Fruit fly (Drosophila melanogaster): Measurements from ENCODE around the gene Scsalpha2.

Scsalpha2 gene

dm6 chr3R:19463016-19463664 is at the start of gene Scsalpha2 (continued):
- peak; percentile 93 for TF ChIP-seq Elba2 (GFP tag; optimal IDR thresholded peaks at IDR 0.05)
- TF ChIP-seq zen2 (GFP tag; IDR thresholded peaks at IDR 0.05; ENCODE audit: partially characterized antibody): no peak; the same call in 2 of the 3 replicates
- TF ChIP-seq repo (GFP tag; optimal IDR thresholded peaks at IDR 0.05): no peak
- no peak for TF ChIP-seq CG13287 (GFP tag; IDR thresholded peaks at IDR 0.05; ENCODE audit: partially characterized antibody)
- peak; percentile 87 for TF ChIP-seq Jarid2 (GFP tag; optimal IDR thresholded peaks at IDR 0.05)
- TF ChIP-seq Myb (GFP tag; optimal IDR thresholded peaks at IDR 0.05): no peak
- peak; percentile 95 for TF ChIP-seq CG4707 (GFP tag; optimal IDR thresholded peaks at IDR 0.05)
- peak; percentile 20 for TF ChIP-seq oc (tag; optimal IDR thresholded peaks at IDR 0.05)
- no peak for TF ChIP-seq CG10565 (GFP tag; optimal IDR thresholded peaks at IDR 0.05)

- TF ChIP-seq CG10366 (GFP tag; IDR thresholded peaks at IDR 0.05): no peak
- TF ChIP-seq gfzf (GFP tag; optimal IDR thresholded peaks at IDR 0.05): no peak
- no peak for TF ChIP-seq CG10431 (GFP tag; optimal IDR thresholded peaks at IDR 0.05)
- peak; percentile 32 for TF ChIP-seq kni (GFP tag; optimal IDR thresholded peaks at IDR 0.05)
- no peak for TF ChIP-seq CG4730 (GFP tag; IDR thresholded peaks at IDR 0.05)
- 0 out of 3 replicates have a peak, but pooled peaks have one; percentile 51 for TF ChIP-seq sr (GFP tag; IDR thresholded peaks at IDR 0.05)
- peak; percentile 72 for TF ChIP-seq sd (tag; optimal IDR thresholded peaks at IDR 0.05)
- TF ChIP-seq stc (GFP tag; IDR thresholded peaks at IDR 0.05): no peak
- no peak for TF ChIP-seq Hand (GFP tag; optimal IDR thresholded peaks at IDR 0.05)
- no peak for TF ChIP-seq CG1024 (GFP tag; IDR thresholded peaks at IDR 0.05)
- TF ChIP-seq abd-A (tag; optimal IDR thresholded peaks at IDR 0.05): peak; percentile 45
- TF ChIP-seq Blimp-1 (GFP tag; optimal IDR thresholded peaks at IDR 0.05): peak; percentile 5
- TF ChIP-seq oc (tag; optimal IDR thresholded peaks at IDR 0.05): peak; percentile 94
- TF ChIP-seq ci (GFP tag; IDR thresholded peaks at IDR 0.05): no peak
- peak; percentile 14; the same call in 1 of the 2 replicates for TF ChIP-seq CG13287 (GFP tag; IDR thresholded peaks at IDR 0.05; ENCODE audit: partially characterized antibody)
- 0 out of 4 replicates have a peak, but pooled peaks have one; percentile 37 for TF ChIP-seq chinmo (GFP tag; IDR thresholded peaks at IDR 0.05; ENCODE audit: partially characterized antibody)
- TF ChIP-seq scrt (GFP tag; optimal IDR thresholded peaks at IDR 0.05): peak; percentile 35
- TF ChIP-seq HLH3B (GFP tag; IDR thresholded peaks at IDR 0.05): no peak
- TF ChIP-seq luna (GFP tag; optimal IDR thresholded peaks at IDR 0.05): no peak
- TF ChIP-seq zf30C (GFP tag; optimal IDR thresholded peaks at IDR 0.05): no peak
Observed at dm6 chr3R:19510338-19511130, 47.7 kb upstream of the Scsalpha2 start.

dm6 chr3R:19509186-19509522 is 46.3 kb upstream of the Scsalpha2 start:
- TF ChIP-seq Hmx (GFP tag; optimal IDR thresholded peaks at IDR 0.05) (no peak), salm (tag; optimal IDR thresholded peaks at IDR 0.05) (no peak), wek (GFP tag; optimal IDR thresholded peaks at IDR 0.05) (no peak), D19B (GFP tag; optimal IDR thresholded peaks at IDR 0.05) (no peak), CG2678 (tag; optimal IDR thresholded peaks at IDR 0.05) (no peak), insv (GFP tag; optimal IDR thresholded peaks at IDR 0.05) (no peak), CG2712 (tag; optimal IDR thresholded peaks at IDR 0.05) (no peak), CG2199 (GFP tag; IDR thresholded peaks at IDR 0.05) (no peak), dimm (GFP tag; IDR thresholded peaks at IDR 0.05) (no peak), CG4820 (GFP tag; optimal IDR thresholded peaks at IDR 0.05) (no peak), CG9932 (GFP tag; IDR thresholded peaks at IDR 0.05) (no peak), CG1792 (GFP tag; optimal IDR thresholded peaks at IDR 0.05) (no peak), CG14667 (GFP tag; IDR thresholded peaks at IDR 0.05) (no peak), CG11723 (GFP tag; optimal IDR thresholded peaks at IDR 0.05) (no peak), CG17385 (GFP tag; optimal IDR thresholded peaks at IDR 0.05) (no peak), trem (tag; optimal IDR thresholded peaks at IDR 0.05) (no peak), so (GFP tag; IDR thresholded peaks at IDR 0.05) (peak; percentile 45; the same call in 1 of the 3 replicates), Jarid2 (GFP tag; optimal IDR thresholded peaks at IDR 0.05) (peak; percentile 12), zfh2 (GFP tag; optimal IDR thresholded peaks at IDR 0.05) (no peak), p53 (GFP tag; optimal IDR thresholded peaks at IDR 0.05) (no peak), ac (GFP tag; optimal IDR thresholded peaks at IDR 0.05) (no peak), stc (GFP tag; IDR thresholded peaks at IDR 0.05) (no peak)

Measured in whole organism, embryonic.